Fruit fly (Drosophila melanogaster): ENCODE measurements around the gene Hpd.

Hpd gene

dm6 chr3L:20405337-20405887 lies 34.3 kb downstream of the Hpd start:
- TF ChIP-seq CG32264 (GFP tag; optimal IDR thresholded peaks at IDR 0.05) (no peak), Hnf4 (GFP tag; optimal IDR thresholded peaks at IDR 0.05) (no peak), N (GFP tag; optimal IDR thresholded peaks at IDR 0.05) (no peak), br (GFP tag; optimal IDR thresholded peaks at IDR 0.05) (no peak), tai (GFP tag; optimal IDR thresholded peaks at IDR 0.05) (no peak), sage (GFP tag; optimal IDR thresholded peaks at IDR 0.05) (no peak), woc (GFP tag; optimal IDR thresholded peaks at IDR 0.05) (no peak)

dm6 chr3L:20404515-20404914 lies 35.2 kb downstream of the Hpd start:
- TF ChIP-seq CG9705 (GFP tag; optimal IDR thresholded peaks at IDR 0.05) (no peak), N (GFP tag; optimal IDR thresholded peaks at IDR 0.05) (no peak), Rel (GFP tag; optimal IDR thresholded peaks at IDR 0.05) (no peak), Rel (tag; optimal IDR thresholded peaks at IDR 0.05) (no peak), CrebA (GFP tag; optimal IDR thresholded peaks at IDR 0.05; ENCODE audit: borderline replicate concordance) (no peak), jim (GFP tag; optimal IDR thresholded peaks at IDR 0.05) (no peak), tai (GFP tag; optimal IDR thresholded peaks at IDR 0.05) (no peak), dmrt93B (GFP tag; optimal IDR thresholded peaks at IDR 0.05) (no peak), dl (GFP tag; optimal IDR thresholded peaks at IDR 0.05; ENCODE audit: insufficient read depth in 1 of 2, partially characterized antibody in 2 of 2) (no peak), pan (optimal IDR thresholded peaks at IDR 0.05) (no peak), Mio (GFP tag; optimal IDR thresholded peaks at IDR 0.05) (no peak), usp (GFP tag; optimal IDR thresholded peaks at IDR 0.05) (no peak), GATAd (GFP tag; optimal IDR thresholded peaks at IDR 0.05) (no peak), OdsH (GFP tag; optimal IDR thresholded peaks at IDR 0.05) (no peak), Hr78 (GFP tag; optimal IDR thresholded peaks at IDR 0.05) (no peak), br (GFP tag; optimal IDR thresholded peaks at IDR 0.05) (no peak), Hr83 (GFP tag; optimal IDR thresholded peaks at IDR 0.05; ENCODE audit: poor library complexity, severe bottlenecking) (no peak)

- TF ChIP-seq h (GFP tag; optimal IDR thresholded peaks at IDR 0.05): peak; percentile 50
- peak; percentile 70 for TF ChIP-seq HLH106 (tag; optimal IDR thresholded peaks at IDR 0.05)
- no peak for TF ChIP-seq Rel (GFP tag; optimal IDR thresholded peaks at IDR 0.05)
- TF ChIP-seq Rel (tag; optimal IDR thresholded peaks at IDR 0.05): peak; percentile 16
- peak; percentile 70 for TF ChIP-seq Sp1 (GFP tag; optimal IDR thresholded peaks at IDR 0.05)
- peak; percentile 9 for TF ChIP-seq Hr83 (GFP tag; optimal IDR thresholded peaks at IDR 0.05; ENCODE audit: poor library complexity, severe bottlenecking)
- peak; percentile 57 for TF ChIP-seq Vsx2 (GFP tag; optimal IDR thresholded peaks at IDR 0.05; ENCODE audit: partially characterized antibody)
- TF ChIP-seq Abd-B (GFP tag; optimal IDR thresholded peaks at IDR 0.05): no peak
- TF ChIP-seq psq (GFP tag; optimal IDR thresholded peaks at IDR 0.05): peak; percentile 59
- TF ChIP-seq foxo (GFP tag; optimal IDR thresholded peaks at IDR 0.05): peak in 1 of 2 experiments; percentile 39
- peak; percentile 60 for TF ChIP-seq Jra (GFP tag; optimal IDR thresholded peaks at IDR 0.05)
- peak; percentile 27 for TF ChIP-seq Dif (GFP tag; optimal IDR thresholded peaks at IDR 0.05; ENCODE audit: partially characterized antibody)
- TF ChIP-seq woc (GFP tag; optimal IDR thresholded peaks at IDR 0.05): peak; percentile 52
- TF ChIP-seq Hnf4 (GFP tag; optimal IDR thresholded peaks at IDR 0.05): no peak
- no peak for TF ChIP-seq Dfd (GFP tag; optimal IDR thresholded peaks at IDR 0.05)
- no peak for TF ChIP-seq brk (GFP tag; optimal IDR thresholded peaks at IDR 0.05)
- TF ChIP-seq rgr (GFP tag; optimal IDR thresholded peaks at IDR 0.05): peak; percentile 20
- peak; percentile 55 for TF ChIP-seq fru (GFP tag; optimal IDR thresholded peaks at IDR 0.05)
- TF ChIP-seq ey (GFP tag; optimal IDR thresholded peaks at IDR 0.05): peak; percentile 12
- no peak for TF ChIP-seq dl (GFP tag; optimal IDR thresholded peaks at IDR 0.05; ENCODE audit: insufficient read depth in 1 of 2, partially characterized antibody in 2 of 2)
- TF ChIP-seq CG9705 (GFP tag; optimal IDR thresholded peaks at IDR 0.05): peak; percentile 54
- peak; percentile 2 for TF ChIP-seq OdsH (GFP tag; optimal IDR thresholded peaks at IDR 0.05)
- TF ChIP-seq dmrt93B (GFP tag; optimal IDR thresholded peaks at IDR 0.05): peak; percentile 69
- peak; percentile 35 for TF ChIP-seq CrebA (GFP tag; optimal IDR thresholded peaks at IDR 0.05; ENCODE audit: borderline replicate concordance)
These were observed 35.9 kb downstream of the Hpd start for dm6 chr3L:20403493-20404379.

All from whole organism, wandering third instar larva.